Worm (Caenorhabditis elegans) whole organism, early embryonic: ENCODE measurements around the gene gcs-1.

ENCODE experiments used
- B0310.2 ChIP-seq: sonication (generic microtip); optimal IDR thresholded peaks from 2 replicates; lab custom pipeline; 2016; ENCODE audit warnings: mild to moderate bottlenecking, missing genetic modification characterization, missing compliant biosample characterization
- ama-1 ChIP-seq: fragments of 150-350 bp; optimal IDR thresholded peaks from 2 replicates; lab custom pipeline; 2014
- ets-7 ChIP-seq: sonication (generic microtip); optimal IDR thresholded peaks from 2 replicates; lab custom pipeline; 2016; ENCODE audit warnings: missing genotype, missing genetic modification characterization, missing compliant biosample characterization
- hmbx-1 ChIP-seq: sonication (generic microtip); optimal IDR thresholded peaks from 2 replicates; lab custom pipeline; 2016; ENCODE audit warnings: mild to moderate bottlenecking, missing genetic modification characterization, missing compliant biosample characterization
- scrt-1 ChIP-seq: fragments of 200-800 bp; sonication (Bioruptor generic); IDR thresholded peaks from 2 replicates; pipeline ENCODE4 v1.3.6; 2022; ENCODE audit warnings: missing genetic modification characterization, missing compliant biosample characterization

ce11 chrII:9054604-9055003 is 16.5 kb upstream of the gcs-1 start, which contains the start of gene chmp-7:
- TF ChIP-seq ama-1 (lab: Kevin White, UChicago) (no peak), B0310.2 (tag; lab: Kevin White, UChicago) (no peak), ets-7 (tag; lab: Kevin White, UChicago) (no peak), hmbx-1 (tag; lab: Kevin White, UChicago) (no peak), scrt-1 (peak; percentile 66; the same call in 1 of the 2 replicates)
